Worm (Caenorhabditis elegans): Measurements from ENCODE around the gene fbxa-98.

Gene fbxa-98

ce11 chrIV:13645823-13646222 lies 12.6 kb downstream of the fbxa-98 start, which contains the start of gene srz-29:
TSS of gene srz-29 (minus strand) at chrIV:13645923.
- TF ChIP-seq arid-1 (GFP tag; conservative IDR thresholded peaks at IDR 0.05) (no peak), daf-8 (GFP tag; IDR thresholded peaks at IDR 0.05) (no peak), tag-97 (GFP tag; IDR thresholded peaks at IDR 0.05) (no peak), madf-9 (GFP tag; conservative IDR thresholded peaks at IDR 0.05) (no peak), zfp-2 (tag; optimal IDR thresholded peaks at IDR 0.05) (no peak), php-3 (GFP tag; IDR thresholded peaks at IDR 0.05) (no peak), zip-11 (GFP tag; IDR thresholded peaks at IDR 0.05) (no peak), hif-1 (tag; optimal IDR thresholded peaks at IDR 0.05) (no peak), cey-2 (tag; optimal IDR thresholded peaks at IDR 0.05; ENCODE audit: borderline replicate concordance, insufficient read depth) (no peak), jun-1 (tag; optimal IDR thresholded peaks at IDR 0.05) (no peak), nhr-48 (tag; optimal IDR thresholded peaks at IDR 0.05) (no peak), dve-1 (tag; optimal IDR thresholded peaks at IDR 0.05; ENCODE audit: insufficient read depth) (no peak), daf-12 (tag; optimal IDR thresholded peaks at IDR 0.05) (no peak)

ce11 chrIV:13647558-13647957 lies 14.4 kb downstream of the fbxa-98 start, which contains the start of gene ule-4:
TSS of gene ule-4 (minus strand) at chrIV:13647658.
- TF ChIP-seq zag-1 (tag; optimal IDR thresholded peaks at IDR 0.05): no peak
- TF ChIP-seq madf-9 (GFP tag; conservative IDR thresholded peaks at IDR 0.05): no peak
- no peak for TF ChIP-seq vab-7 (GFP tag; IDR thresholded peaks at IDR 0.05)

ce11 chrIV:13649126-13649525 lies 15.9 kb downstream of the fbxa-98 start, which contains the start of gene C08F11.10:
TSS of gene C08F11.10 (minus strand) at chrIV:13649226.
- TF ChIP-seq set-16 (GFP tag; IDR thresholded peaks at IDR 0.05) (no peak), zfp-3 (GFP tag; conservative IDR thresholded peaks at IDR 0.05) (no peak), D1046.2 (GFP tag; IDR thresholded peaks at IDR 0.05) (no peak), zfp-2 (tag; optimal IDR thresholded peaks at IDR 0.05) (no peak), ceh-28 (tag; optimal IDR thresholded peaks at IDR 0.05) (no peak), mes-2 (tag; optimal IDR thresholded peaks at IDR 0.05; ENCODE audit: poor library complexity, severe bottlenecking) (no peak), Y75B8A.6 (GFP tag; IDR thresholded peaks at IDR 0.05) (no peak), lin-13 (GFP tag; optimal IDR thresholded peaks at IDR 0.05) (no peak), ceh-82 (tag; optimal IDR thresholded peaks at IDR 0.05) (no peak), nhr-25 (tag; optimal IDR thresholded peaks at IDR 0.05; ENCODE audit: borderline replicate concordance, insufficient read depth) (no peak), egl-27 (tag; optimal IDR thresholded peaks at IDR 0.05) (no peak), lin-38 (GFP tag; IDR thresholded peaks at IDR 0.05) (no peak), T20F7.1 (GFP tag; optimal IDR thresholded peaks at IDR 0.05) (no peak), spr-1 (tag; optimal IDR thresholded peaks at IDR 0.05) (no peak)

- TF ChIP-seq cey-2 (tag; optimal IDR thresholded peaks at IDR 0.05; ENCODE audit: borderline replicate concordance, insufficient read depth) (no peak), unc-39 (tag; optimal IDR thresholded peaks at IDR 0.05) (no peak), dmd-9 (GFP tag; IDR thresholded peaks at IDR 0.05) (no peak), ztf-7 (tag; optimal IDR thresholded peaks at IDR 0.05) (no peak), pqm-1 (tag; optimal IDR thresholded peaks at IDR 0.05) (no peak), mdt-29 (GFP tag; IDR thresholded peaks at IDR 0.05) (no peak), ceh-82 (tag; optimal IDR thresholded peaks at IDR 0.05) (no peak), ZK337.2 (GFP tag; IDR thresholded peaks at IDR 0.05) (no peak)
These were observed 17.0 kb downstream of the fbxa-98 start, which contains the start of gene C08F11.17 for ce11 chrIV:13650238-13650637. TSS of gene C08F11.17 (minus strand) at chrIV:13650338.
